Worm (Caenorhabditis elegans) whole organism, early embryonic: Measurements from ENCODE around the gene Y57A10B.6.
"Not testable (repeated sequence)": the region's sequence is repeated elsewhere in the genome, so short reads cannot be mapped to it uniquely, and the experiment has no call there.

ENCODE experiments used
- B0310.2 ChIP-seq: sonication (generic microtip); optimal IDR thresholded peaks from 2 replicates; lab custom pipeline; 2016; ENCODE audit warnings: mild to moderate bottlenecking, missing genetic modification characterization, missing compliant biosample characterization
- F13C5.2 ChIP-seq: sonication (generic microtip); optimal IDR thresholded peaks from 2 replicates; lab custom pipeline; 2017; ENCODE audit warnings: mild to moderate bottlenecking, missing genetic modification characterization, inconsistent platforms, missing compliant biosample characterization
- aly-1 ChIP-seq: sonication (generic microtip); optimal IDR thresholded peaks from 2 replicates; lab custom pipeline; 2016; ENCODE audit warnings: missing genetic modification characterization, missing compliant biosample characterization
- ama-1 ChIP-seq: fragments of 150-350 bp; optimal IDR thresholded peaks from 2 replicates; lab custom pipeline; 2014
- ceh-13 ChIP-seq: fragments of 200-800 bp; sonication (Bioruptor generic); optimal IDR thresholded peaks from 2 replicates; lab custom pipeline; 2018; ENCODE audit warnings: mild to moderate bottlenecking, missing genetic modification characterization, missing compliant biosample characterization
- ceh-36 ChIP-seq: sonication (generic microtip); optimal IDR thresholded peaks from 2 replicates; lab custom pipeline; 2016; ENCODE audit warnings: missing genetic modification characterization, inconsistent platforms, missing compliant biosample characterization
- ets-7 ChIP-seq: sonication (generic microtip); optimal IDR thresholded peaks from 2 replicates; lab custom pipeline; 2016; ENCODE audit warnings: missing genotype, missing genetic modification characterization, missing compliant biosample characterization
- flt-1 ChIP-seq: fragments of 200-800 bp; sonication (Bioruptor generic); IDR thresholded peaks from 2 replicates; pipeline ENCODE4 v1.3.6; 2022; ENCODE audit warnings: missing genetic modification characterization, missing compliant biosample characterization
- hmbx-1 ChIP-seq: sonication (generic microtip); optimal IDR thresholded peaks from 2 replicates; lab custom pipeline; 2016; ENCODE audit warnings: mild to moderate bottlenecking, missing genetic modification characterization, missing compliant biosample characterization
- hmg-4 ChIP-seq: fragments of 200-800 bp; sonication (Bioruptor generic); optimal IDR thresholded peaks from 2 replicates; lab custom pipeline; 2018; ENCODE audit warnings: mild to moderate bottlenecking, missing genetic modification characterization, missing compliant biosample characterization
- hnd-1 ChIP-seq: sonication (generic microtip); optimal IDR thresholded peaks from 2 replicates; lab custom pipeline; 2016; ENCODE audit warnings: missing genetic modification characterization, missing compliant biosample characterization
- pes-1 ChIP-seq: fragments of 200-800 bp; sonication (Bioruptor generic); IDR thresholded peaks from 2 replicates; pipeline ENCODE4 v1.3.6; 2022; ENCODE audit warnings: missing genetic modification reagents, missing genetic modification characterization, missing compliant biosample characterization
- scrt-1 ChIP-seq: fragments of 200-800 bp; sonication (Bioruptor generic); IDR thresholded peaks from 2 replicates; pipeline ENCODE4 v1.3.6; 2022; ENCODE audit warnings: missing genetic modification characterization, missing compliant biosample characterization
- sea-1 ChIP-seq: fragments of 200-800 bp; sonication (Bioruptor generic); conservative IDR thresholded peaks from 2 replicates; pipeline ENCODE4 v1.3.6; 2022; ENCODE audit warnings: missing genetic modification characterization, missing compliant biosample characterization
- tbx-11 ChIP-seq: fragments of 200-800 bp; sonication (Bioruptor generic); IDR thresholded peaks from 2 replicates; pipeline ENCODE4 v1.3.6; 2022; ENCODE audit warnings: missing genetic modification characterization, missing compliant biosample characterization
- tbx-37 ChIP-seq: fragments of 200-800 bp; sonication (Bioruptor generic); conservative IDR thresholded peaks from 2 replicates; pipeline ENCODE4 v1.3.6; 2022; ENCODE audit warnings: missing genetic modification reagents, missing genetic modification characterization, missing compliant biosample characterization
- tra-4 ChIP-seq: sonication (generic microtip); optimal IDR thresholded peaks from 2 replicates; lab custom pipeline; 2017; ENCODE audit warnings: missing genetic modification characterization, missing compliant biosample characterization

Y57A10B.6 gene

ce11 chrII:12429743-12430142, 39.9 kb downstream of the Y57A10B.6 start, which contains the start of gene Y57A10C.8:
Y57A10C.8 (minus strand) TSS chrII:12429843.
- TF ChIP-seq hnd-1 (tag; lab: Kevin White, UChicago) (no peak), tbx-11 (GFP tag; lab: Robert Waterston, UW) (no peak), sea-1 (GFP tag; lab: Robert Waterston, UW) (no peak), hmg-4 (GFP tag; lab: Kevin White, UChicago) (no peak), B0310.2 (tag; lab: Kevin White, UChicago) (no peak), ceh-13 (GFP tag; lab: Kevin White, UChicago) (no peak), ets-7 (tag; lab: Kevin White, UChicago) (no peak), ama-1 (lab: Kevin White, UChicago) (no peak), tra-4 (tag; lab: Kevin White, UChicago) (no peak), aly-1 (tag; lab: Kevin White, UChicago) (no peak), ceh-36 (tag; lab: Kevin White, UChicago) (no peak), pes-1 (GFP tag; lab: Robert Waterston, UW) (no peak), F13C5.2 (tag; lab: Kevin White, UChicago) (no peak)

ce11 chrII:12432356-12432755, 42.5 kb downstream of the Y57A10B.6 start, which contains the start of gene dct-12:
dct-12 (minus strand) TSS chrII:12432456.
- TF ChIP-seq ceh-36 (tag; lab: Kevin White, UChicago) (no peak), aly-1 (tag; lab: Kevin White, UChicago) (no peak), tra-4 (tag; lab: Kevin White, UChicago) (no peak), scrt-1 (GFP tag; lab: Robert Waterston, UW) (no peak), hmg-4 (GFP tag; lab: Kevin White, UChicago) (no peak), tbx-11 (GFP tag; lab: Robert Waterston, UW) (no peak), B0310.2 (tag; lab: Kevin White, UChicago) (no peak), hnd-1 (tag; lab: Kevin White, UChicago) (no peak), F13C5.2 (tag; lab: Kevin White, UChicago) (no peak), hmbx-1 (tag; lab: Kevin White, UChicago) (no peak), sea-1 (GFP tag; lab: Robert Waterston, UW) (no peak), pes-1 (GFP tag; lab: Robert Waterston, UW) (no peak), ama-1 (lab: Kevin White, UChicago) (no peak)

- TF ChIP-seq scrt-1 (GFP tag; lab: Robert Waterston, UW) (no peak), sea-1 (GFP tag; lab: Robert Waterston, UW) (no peak), ama-1 (lab: Kevin White, UChicago) (no peak), aly-1 (tag; lab: Kevin White, UChicago) (no peak), tra-4 (tag; lab: Kevin White, UChicago) (no peak), ceh-36 (tag; lab: Kevin White, UChicago) (no peak), B0310.2 (tag; lab: Kevin White, UChicago) (no peak), tbx-11 (GFP tag; lab: Robert Waterston, UW) (no peak), hmg-4 (GFP tag; lab: Kevin White, UChicago) (no peak), tbx-37 (GFP tag; lab: Robert Waterston, UW) (no peak), hmbx-1 (tag; lab: Kevin White, UChicago) (no peak), F13C5.2 (tag; lab: Kevin White, UChicago) (no peak)
Measured at ce11 chrII:12435202-12435872, 45.5 kb downstream of the Y57A10B.6 start.

- TF ChIP-seq ceh-36 (tag; lab: Kevin White, UChicago) (peak; percentile 82), sea-1 (GFP tag; lab: Robert Waterston, UW) (no peak), tra-4 (tag; lab: Kevin White, UChicago) (no peak)
Measured at ce11 chrII:12436717-12437116, 46.8 kb downstream of the Y57A10B.6 start.

- TF ChIP-seq scrt-1 (GFP tag; lab: Robert Waterston, UW) (no peak), B0310.2 (tag; lab: Kevin White, UChicago) (no peak), hnd-1 (tag; lab: Kevin White, UChicago) (no peak), sea-1 (GFP tag; lab: Robert Waterston, UW) (no peak), tra-4 (tag; lab: Kevin White, UChicago) (no peak), hmbx-1 (tag; lab: Kevin White, UChicago) (no peak), pes-1 (GFP tag; lab: Robert Waterston, UW) (no peak), ama-1 (lab: Kevin White, UChicago) (no peak), tbx-37 (GFP tag; lab: Robert Waterston, UW) (no peak), F13C5.2 (tag; lab: Kevin White, UChicago) (no peak), aly-1 (tag; lab: Kevin White, UChicago) (no peak), tbx-11 (GFP tag; lab: Robert Waterston, UW) (no peak), flt-1 (GFP tag; lab: Robert Waterston, UW) (no peak), ceh-13 (GFP tag; lab: Kevin White, UChicago) (no peak), ets-7 (tag; lab: Kevin White, UChicago) (no peak), hmg-4 (GFP tag; lab: Kevin White, UChicago) (no peak), ceh-36 (tag; lab: Kevin White, UChicago) (no peak)
Measured at ce11 chrII:12438441-12438840, 48.6 kb downstream of the Y57A10B.6 start, which contains the start of gene Y57A10C.9. Y57A10C.9 (minus strand) TSS chrII:12438541.

DNA sequence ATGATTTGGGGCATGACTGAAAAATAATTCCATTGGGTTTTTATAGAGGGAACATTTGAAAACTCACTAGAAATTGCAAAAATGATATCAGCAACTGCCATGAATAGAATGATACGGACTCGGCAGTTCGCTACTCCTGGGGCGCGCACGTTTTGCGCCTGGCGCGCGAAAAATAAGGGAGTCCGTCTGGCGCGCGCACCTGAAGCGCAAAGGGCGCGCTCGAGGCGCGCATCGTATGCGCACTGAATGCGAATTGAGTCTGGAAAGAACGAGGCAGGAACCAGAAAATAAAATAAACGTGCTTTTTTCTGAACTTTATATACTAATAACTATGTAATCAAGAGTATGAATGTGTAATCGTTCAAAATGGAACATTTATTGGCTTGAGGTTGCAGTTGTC, 51.3 kb downstream of the Y57A10B.6 start, which contains the start of gene Y57A10C.10:
Gene Y57A10C.10, minus strand, starts transcription at position 101 of the 400 bp plus-strand sequence.
- TF ChIP-seq sea-1, pes-1, tbx-37 (GFP tag; lab: Robert Waterston, UW): not testable (repeated sequence)
